Worm (Caenorhabditis elegans) whole organism, young adult: ENCODE results near the gene sre-3.
"Not testable (repeated sequence)": the region's sequence is repeated elsewhere in the genome, so short reads cannot be mapped to it uniquely, and the experiment has no call there.

ENCODE experiments used
- T26A5.8 ChIP-seq: sonication (generic microtip); optimal IDR thresholded peaks from 2 replicates; lab custom pipeline; 2016; ENCODE audit warnings: missing genetic modification characterization, missing compliant biosample characterization
- akir-1 ChIP-seq: fragments of 200-800 bp; sonication (Bioruptor generic); optimal IDR thresholded peaks from 2 replicates; lab custom pipeline; 2018; ENCODE audit warnings: mild to moderate bottlenecking, missing genetic modification characterization, moderate library complexity, missing compliant biosample characterization
- bed-2 ChIP-seq: fragments of 200-800 bp; sonication (Bioruptor generic); IDR thresholded peaks from 2 replicates; pipeline ENCODE4 v1.3.6; 2022; ENCODE audit warnings: missing genetic modification reagents, missing genetic modification characterization, missing compliant biosample characterization
- cebp-1 ChIP-seq, 2 experiments: fragments of 200-800 bp in 1 of 2; sonication (Bioruptor generic) in 1 of 2; sonication (generic microtip) in 1 of 2; IDR thresholded peaks in 1 of 2; optimal IDR thresholded peaks in 1 of 2; 2 replicates each; pipeline versions ENCODE4 v1.3.6 to Lab custom; 2017 to 2022; ENCODE audit warnings: missing compliant biosample characterization in 2 of 2, missing genetic modification characterization in 2 of 2, mild to moderate bottlenecking in 1 of 2, missing genetic modification reagents in 1 of 2, moderate library complexity in 1 of 2
- dpl-1 ChIP-seq: fragments of 150-350 bp; optimal IDR thresholded peaks from 2 replicates; lab custom pipeline; 2014; ENCODE audit warnings: missing biosample characterization, missing genetic modification reagents, missing genetic modification characterization
- pha-4 ChIP-seq: fragments of 150-350 bp; sonication (generic microtip); optimal IDR thresholded peaks from 2 replicates; lab custom pipeline; 2014; ENCODE audit warnings: missing biosample characterization, missing genetic modification reagents, missing genetic modification characterization

ce11 chrII:7371574-7371973, 14.0 kb upstream of the sre-3 start:
- TF ChIP-seq cebp-1 (GFP tag; IDR thresholded peaks at IDR 0.05; lab: Robert Waterston, UW); cebp-1 (tag; optimal IDR thresholded peaks at IDR 0.05; lab: Kevin White, UChicago); dpl-1 (GFP tag; lab: Kevin White, UChicago); akir-1 (GFP tag; lab: Kevin White, UChicago); pha-4 (tag; lab: Kevin White, UChicago); T26A5.8 (tag; lab: Kevin White, UChicago); bed-2: not testable (repeated sequence)
